Fruit fly (Drosophila melanogaster) whole organism, embryonic: ENCODE measurements around the gene JMJD5.
A peak's percentile ranks its signal among the peaks of the same experiment; 100 is the strongest.

Experiments
- Ada2b ChIP-seq: fragments of 200-800 bp; sonication (Bioruptor generic); IDR thresholded peaks from 2 replicates; pipeline ENCODE4 v1.3.6; 2022; ENCODE audit warnings: missing biosample characterization, missing genetic modification characterization
- Asciz ChIP-seq: fragments of 200-800 bp; sonication (Bioruptor generic); optimal IDR thresholded peaks from 2 replicates; lab custom pipeline; 2017; ENCODE audit warnings: missing biosample characterization, mild to moderate bottlenecking, missing genetic modification characterization, missing genetic modification reagents
- Blimp-1 ChIP-seq: fragments of 200-800 bp; sonication (Bioruptor generic); optimal IDR thresholded peaks from 3 replicates; lab custom pipeline; 2018; ENCODE audit warnings: missing biosample characterization, missing genetic modification characterization, mild to moderate bottlenecking, moderate library complexity, missing genetic modification reagents
- CG10267 ChIP-seq: fragments of 200-800 bp; sonication (Bioruptor generic); optimal IDR thresholded peaks from 2 replicates; lab custom pipeline; 2018; ENCODE audit warnings: missing biosample characterization, mild to moderate bottlenecking, missing genetic modification characterization, moderate library complexity
- CG12769 ChIP-seq: fragments of 200-800 bp; sonication (Bioruptor generic); optimal IDR thresholded peaks from 2 replicates; lab custom pipeline; 2019; ENCODE audit warnings: missing biosample characterization, mild to moderate bottlenecking, missing genetic modification characterization, moderate library complexity
- CG13287 ChIP-seq: fragments of 200-800 bp; sonication (Bioruptor generic); IDR thresholded peaks from 2 replicates; pipeline ENCODE4 v1.3.6; 2022; ENCODE audit warnings: missing biosample characterization, missing genetic modification characterization; ENCODE audit not compliant: partially characterized antibody
- CG14860 ChIP-seq: fragments of 200-800 bp; sonication (Bioruptor generic); IDR thresholded peaks from 3 replicates; pipeline ENCODE4 v1.3.6; 2022; ENCODE audit warnings: missing biosample characterization, missing genetic modification characterization; ENCODE audit not compliant: partially characterized antibody
- CG15011 ChIP-seq: fragments of 200-800 bp; sonication (Bioruptor generic); optimal IDR thresholded peaks from 3 replicates; lab custom pipeline; 2018; ENCODE audit warnings: missing biosample characterization, mild to moderate bottlenecking, missing genetic modification characterization
- CG16813 ChIP-seq: fragments of 200-800 bp; sonication (Bioruptor generic); IDR thresholded peaks from 3 replicates; pipeline ENCODE4 v1.3.6; 2022; ENCODE audit warnings: missing biosample characterization, missing genetic modification characterization; ENCODE audit not compliant: partially characterized antibody
- CG17359 ChIP-seq: fragments of 200-800 bp; sonication (Bioruptor generic); optimal IDR thresholded peaks from 3 replicates; lab custom pipeline; 2018; ENCODE audit warnings: missing biosample characterization, mild to moderate bottlenecking, missing genetic modification characterization, moderate library complexity
- CG18599 ChIP-seq: fragments of 200-800 bp; sonication (Bioruptor generic); optimal IDR thresholded peaks from 3 replicates; lab custom pipeline; 2017; ENCODE audit warnings: missing biosample characterization, missing genetic modification characterization, mild to moderate bottlenecking, moderate library complexity, missing genetic modification reagents
- CG2116 ChIP-seq: fragments of 200-800 bp; sonication (Bioruptor generic); optimal IDR thresholded peaks from 3 replicates; lab custom pipeline; 2018; ENCODE audit warnings: missing biosample characterization, mild to moderate bottlenecking, missing genetic modification characterization
- CG31441 ChIP-seq: fragments of 200-800 bp; sonication (Bioruptor generic); IDR thresholded peaks from 2 replicates; pipeline ENCODE4 v1.3.6; 2022; ENCODE audit warnings: missing biosample characterization, missing genetic modification characterization
- CG3726 ChIP-seq: fragments of 200-800 bp; sonication (Bioruptor generic); IDR thresholded peaks from 3 replicates; pipeline ENCODE4, ENCODE4 v1.3.6; 2022; ENCODE audit warnings: missing biosample characterization, missing genetic modification characterization
- CG4854 ChIP-seq: fragments of 200-800 bp; sonication (Bioruptor generic); optimal IDR thresholded peaks from 2 replicates; lab custom pipeline; 2016; ENCODE audit warnings: missing biosample characterization, missing genetic modification characterization, inconsistent platforms
- CG5953 ChIP-seq: fragments of 200-800 bp; sonication (Bioruptor generic); IDR thresholded peaks from 2 replicates; pipeline ENCODE4 v1.3.6; 2022; ENCODE audit warnings: missing biosample characterization, missing genetic modification characterization
- CG6813 ChIP-seq: fragments of 200-800 bp; sonication (Bioruptor generic); optimal IDR thresholded peaks from 2 replicates; lab custom pipeline; 2017; ENCODE audit warnings: missing biosample characterization, missing genetic modification characterization, mild to moderate bottlenecking, moderate library complexity, missing genetic modification reagents
- CG6854 ChIP-seq: fragments of 200-800 bp; sonication (Bioruptor generic); optimal IDR thresholded peaks from 3 replicates; lab custom pipeline; 2017; ENCODE audit warnings: missing biosample characterization, mild to moderate bottlenecking, missing genetic modification characterization
- CG8290 ChIP-seq, 3 experiments: fragments of 200-800 bp; sonication (Bioruptor generic); optimal IDR thresholded peaks; 2 replicates each; lab custom pipeline; 2016 to 2019; ENCODE audit warnings: missing biosample characterization in 3 of 3, missing genetic modification characterization in 3 of 3, mild to moderate bottlenecking in 2 of 3, moderate library complexity in 1 of 3
- CG8359 ChIP-seq: fragments of 200-800 bp; sonication (Bioruptor generic); optimal IDR thresholded peaks from 2 replicates; lab custom pipeline; 2017; ENCODE audit warnings: missing biosample characterization, mild to moderate bottlenecking, missing genetic modification characterization, borderline replicate concordance
- CG9437 ChIP-seq: fragments of 200-800 bp; sonication (Bioruptor generic); optimal IDR thresholded peaks from 2 replicates; lab custom pipeline; 2018; ENCODE audit warnings: missing biosample characterization, mild to moderate bottlenecking, missing genetic modification characterization
- CG9727 ChIP-seq: fragments of 200-800 bp; sonication (Bioruptor generic); optimal IDR thresholded peaks from 3 replicates; lab custom pipeline; 2017; ENCODE audit warnings: missing biosample characterization, mild to moderate bottlenecking, missing genetic modification characterization
- CrebB ChIP-seq: fragments of 200-800 bp; sonication (Bioruptor generic); optimal IDR thresholded peaks from 3 replicates; lab custom pipeline; 2018; ENCODE audit warnings: missing biosample characterization, mild to moderate bottlenecking, missing genetic modification characterization
- D19A ChIP-seq: fragments of 200-800 bp; optimal IDR thresholded peaks from 3 replicates; lab custom pipeline; 2019; ENCODE audit warnings: missing biosample characterization, mild to moderate bottlenecking, missing genetic modification characterization, moderate library complexity
- Dbx ChIP-seq: fragments of 200-800 bp; sonication (Bioruptor generic); IDR thresholded peaks from 3 replicates; pipeline ENCODE4 v1.3.6; 2022; ENCODE audit warnings: missing biosample characterization, missing genetic modification characterization
- Dll ChIP-seq: fragments of 200-800 bp; sonication (Bioruptor generic); IDR thresholded peaks from 4 replicates; pipeline ENCODE4 v1.3.6; 2022; ENCODE audit warnings: missing biosample characterization, missing genetic modification characterization; ENCODE audit not compliant: partially characterized antibody
- H2.0 ChIP-seq: fragments of 200-800 bp; sonication (Bioruptor generic); IDR thresholded peaks from 2 replicates; pipeline ENCODE4 v1.3.6; 2022; ENCODE audit warnings: missing biosample characterization, missing genetic modification characterization
- Hey ChIP-seq: fragments of 200-800 bp; sonication (Bioruptor generic); optimal IDR thresholded peaks from 3 replicates; lab custom pipeline; 2018; ENCODE audit warnings: missing biosample characterization, mild to moderate bottlenecking, missing genetic modification characterization
- Hmx ChIP-seq: fragments of 200-800 bp; sonication (Bioruptor generic); optimal IDR thresholded peaks from 2 replicates; lab custom pipeline; 2016; ENCODE audit warnings: missing biosample characterization, missing genetic modification characterization
- Hr78 ChIP-seq, 2 experiments: fragments of 200-800 bp in 1 of 2; fragments of >200 bp in 1 of 2; sonication (Bioruptor generic) in 1 of 2; optimal IDR thresholded peaks; 2 replicates each; lab custom pipeline; 2017 to 2019; ENCODE audit warnings: missing biosample characterization in 2 of 2, missing genetic modification characterization in 2 of 2, mild to moderate bottlenecking in 1 of 2, moderate library complexity in 1 of 2
- PHDP ChIP-seq: fragments of 200-800 bp; sonication (Bioruptor generic); optimal IDR thresholded peaks from 3 replicates; lab custom pipeline; 2018; ENCODE audit warnings: missing biosample characterization, mild to moderate bottlenecking, missing genetic modification characterization, moderate library complexity
- Ptx1 ChIP-seq: fragments of 200-800 bp; sonication (Bioruptor generic); IDR thresholded peaks from 2 replicates; pipeline ENCODE4 v1.3.6; 2022; ENCODE audit warnings: missing biosample characterization, missing genetic modification characterization
- Rfx ChIP-seq: fragments of 200-800 bp; sonication (Bioruptor generic); IDR thresholded peaks from 2 replicates; pipeline ENCODE4 v1.3.6; 2022; ENCODE audit warnings: missing biosample characterization, missing genetic modification characterization
- chm ChIP-seq: fragments of 200-800 bp; sonication (Bioruptor generic); IDR thresholded peaks from 2 replicates; pipeline ENCODE4 v1.3.6; 2022; ENCODE audit warnings: missing biosample characterization, missing genetic modification characterization
- dm ChIP-seq: fragments of 200-800 bp; sonication (Bioruptor generic); optimal IDR thresholded peaks from 3 replicates; lab custom pipeline; 2016; ENCODE audit warnings: missing biosample characterization, missing genetic modification characterization
- dmrt99B ChIP-seq: fragments of 200-800 bp; sonication (Bioruptor generic); optimal IDR thresholded peaks from 2 replicates; lab custom pipeline; 2018; ENCODE audit warnings: missing biosample characterization, mild to moderate bottlenecking, missing genetic modification characterization, moderate library complexity
- ems ChIP-seq: fragments of 200-800 bp; sonication (Bioruptor generic); optimal IDR thresholded peaks from 3 replicates; lab custom pipeline; 2016; ENCODE audit warnings: missing biosample characterization, missing genetic modification characterization
- gem ChIP-seq: fragments of 200-800 bp; sonication (Bioruptor generic); optimal IDR thresholded peaks from 2 replicates; lab custom pipeline; 2019; ENCODE audit warnings: missing biosample characterization, mild to moderate bottlenecking, missing genetic modification characterization, moderate library complexity
- ind ChIP-seq: fragments of 200-800 bp; sonication (Bioruptor generic); optimal IDR thresholded peaks from 3 replicates; lab custom pipeline; 2016; ENCODE audit warnings: missing biosample characterization, missing genetic modification characterization
- inv ChIP-seq: fragments of 200-800 bp; sonication (Bioruptor generic); IDR thresholded peaks from 2 replicates; pipeline ENCODE4 v1.3.6; 2022; ENCODE audit warnings: missing biosample characterization, missing genetic modification characterization; ENCODE audit not compliant: partially characterized antibody
- lola ChIP-seq, 3 experiments: fragments of >200 bp in 2 of 3; fragments of 200-800 bp in 1 of 3; sonication (Bioruptor generic) in 1 of 3; optimal IDR thresholded peaks; 2 replicates each; lab custom pipeline; 2017 to 2019; ENCODE audit warnings: missing biosample characterization in 3 of 3, missing genetic modification characterization in 3 of 3, mild to moderate bottlenecking in 1 of 3, moderate library complexity in 1 of 3
- pfk ChIP-seq: fragments of 200-800 bp; sonication (Bioruptor generic); optimal IDR thresholded peaks from 2 replicates; lab custom pipeline; 2018; ENCODE audit warnings: missing biosample characterization, mild to moderate bottlenecking, missing genetic modification characterization, moderate library complexity
- phol ChIP-seq: fragments of 200-800 bp; sonication (Bioruptor generic); optimal IDR thresholded peaks from 3 replicates; lab custom pipeline; 2018; ENCODE audit warnings: missing biosample characterization, mild to moderate bottlenecking, missing genetic modification characterization, moderate library complexity
- schlank ChIP-seq: fragments of 200-800 bp; sonication (Bioruptor generic); optimal IDR thresholded peaks from 2 replicates; lab custom pipeline; 2018; ENCODE audit warnings: missing biosample characterization, mild to moderate bottlenecking, missing genetic modification characterization
- sisA ChIP-seq: fragments of 200-800 bp; sonication (Bioruptor generic); IDR thresholded peaks from 2 replicates; pipeline ENCODE4 v1.3.6; 2022; ENCODE audit warnings: missing biosample characterization, missing genetic modification characterization
- tgo ChIP-seq: fragments of 200-800 bp; sonication (Bioruptor generic); IDR thresholded peaks from 3 replicates; pipeline ENCODE4 v1.3.6; 2022; ENCODE audit warnings: missing biosample characterization, missing genetic modification characterization
- toy ChIP-seq: fragments of 200-800 bp; sonication (Bioruptor generic); IDR thresholded peaks from 2 replicates; pipeline ENCODE4 v1.3.6; 2022; ENCODE audit warnings: missing biosample characterization, missing genetic modification characterization

Gene JMJD5

DNA sequence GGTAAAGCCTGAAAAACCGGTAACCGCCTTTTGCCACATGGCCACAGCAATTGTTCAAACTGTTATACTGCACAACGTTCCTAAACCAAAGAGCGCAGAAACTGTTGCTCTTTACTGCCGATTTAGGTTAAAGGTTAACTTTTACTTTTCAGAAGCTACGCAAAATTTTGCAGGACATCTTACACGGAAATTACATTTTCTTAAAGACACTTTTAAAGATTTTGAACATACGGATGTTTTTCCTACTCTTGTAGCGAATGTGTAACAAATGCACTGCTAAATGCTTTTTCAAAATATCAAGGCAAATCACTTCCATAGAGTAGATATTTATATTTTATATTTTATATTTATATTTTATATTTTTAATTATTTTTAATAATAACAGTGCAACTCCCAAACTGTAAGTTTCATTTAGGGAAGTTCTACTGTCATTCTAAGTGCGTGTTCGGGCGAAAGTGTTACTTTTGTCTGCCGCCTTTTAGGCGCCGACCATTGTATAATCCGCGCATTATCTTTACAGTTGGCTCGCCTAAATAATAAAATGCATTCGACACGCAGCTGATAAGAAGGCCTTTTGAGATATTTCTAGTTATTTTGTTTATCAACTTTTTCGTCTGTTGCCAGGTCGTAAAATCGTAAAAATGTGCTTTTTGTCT is 41.2 kb upstream of the JMJD5 start (continued):
- TF ChIP-seq CG8290 (GFP tag; optimal IDR thresholded peaks at IDR 0.05; lab: Kevin White, UChicago): peak; percentile 73
- TF ChIP-seq CG8290 (tag; optimal IDR thresholded peaks at IDR 0.05; lab: Kevin White, UChicago): peak in 1 of 2 experiments; percentile 32
- TF ChIP-seq toy (GFP tag; lab: Robert Waterston, UW): no peak
- TF ChIP-seq CG31441 (GFP tag; lab: Robert Waterston, UW): peak; percentile 58; the same call in 1 of the 2 replicates
- no peak for TF ChIP-seq lola (GFP tag; optimal IDR thresholded peaks at IDR 0.05; lab: Kevin White, UChicago)
- no peak for TF ChIP-seq Hmx (GFP tag; lab: Kevin White, UChicago)
- peak; percentile 40 for TF ChIP-seq D19A
- peak; percentile 44 for TF ChIP-seq CG9727
- peak; percentile 21; the same call in 2 of the 3 replicates for TF ChIP-seq tgo (GFP tag; lab: Robert Waterston, UW)
- TF ChIP-seq CG10267 (tag; lab: Kevin White, UChicago): peak; percentile 22
- no peak for TF ChIP-seq dm (GFP tag; lab: Kevin White, UChicago)
- TF ChIP-seq CG13287 (GFP tag; lab: Robert Waterston, UW): 0 out of 2 replicates have a peak, but pooled peaks have one; percentile 0
- no peak for TF ChIP-seq CG5953
- peak; percentile 16 for TF ChIP-seq CG6854
- TF ChIP-seq CG6813: peak; percentile 40
- TF ChIP-seq CG2116 (GFP tag; lab: Kevin White, UChicago): no peak
- TF ChIP-seq Hr78 (GFP tag; optimal IDR thresholded peaks at IDR 0.05; lab: Kevin White, UChicago): peak in 1 of 2 experiments; percentile 54
- no peak for TF ChIP-seq Dbx (GFP tag; lab: Robert Waterston, UW)
- TF ChIP-seq phol (tag; lab: Kevin White, UChicago): peak; percentile 52
- TF ChIP-seq CG15011 (GFP tag; lab: Kevin White, UChicago): no peak
- TF ChIP-seq Rfx (GFP tag; lab: Robert Waterston, UW): peak; percentile 33
- no peak for TF ChIP-seq pfk (GFP tag; lab: Kevin White, UChicago)
- peak; percentile 39 for TF ChIP-seq CG17359 (tag; lab: Kevin White, UChicago)
- TF ChIP-seq Dll: no peak
- peak; percentile 54 for TF ChIP-seq Blimp-1 (GFP tag; lab: Kevin White, UChicago)
- TF ChIP-seq CrebB (tag; lab: Kevin White, UChicago): no peak
- TF ChIP-seq Asciz (GFP tag; lab: Kevin White, UChicago): no peak
- TF ChIP-seq CG12769 (tag; lab: Kevin White, UChicago): no peak
- TF ChIP-seq sisA (GFP tag; lab: Robert Waterston, UW): peak; percentile 20; the same call in 1 of the 2 replicates
- peak; percentile 21; the same call in 1 of the 2 replicates for TF ChIP-seq Ada2b (GFP tag; lab: Robert Waterston, UW)
- peak; percentile 54 for TF ChIP-seq gem (tag; lab: Kevin White, UChicago)
- no peak for TF ChIP-seq CG8359 (GFP tag; lab: Kevin White, UChicago)
- TF ChIP-seq inv (GFP tag; lab: Robert Waterston, UW): no peak
- TF ChIP-seq CG18599 (GFP tag; lab: Kevin White, UChicago): peak; percentile 71
- no peak for TF ChIP-seq CG16813
- TF ChIP-seq schlank (tag; lab: Kevin White, UChicago): no peak
- no peak for TF ChIP-seq CG4854 (GFP tag; lab: Kevin White, UChicago)
- TF ChIP-seq chm: no peak
- no peak for TF ChIP-seq Hey
- TF ChIP-seq dmrt99B: peak; percentile 58
- TF ChIP-seq Ptx1 (GFP tag; lab: Robert Waterston, UW): peak; percentile 57
- TF ChIP-seq ems: no peak
- no peak for TF ChIP-seq CG3726 (GFP tag; lab: Robert Waterston, UW)
- TF ChIP-seq CG14860 (GFP tag; lab: Robert Waterston, UW): no peak
- peak; percentile 21 for TF ChIP-seq ind
- TF ChIP-seq H2.0 (GFP tag; lab: Robert Waterston, UW): no peak
- TF ChIP-seq CG9437 (GFP tag; lab: Kevin White, UChicago): no peak
- TF ChIP-seq PHDP (tag; lab: Kevin White, UChicago): no peak
